Worm (Caenorhabditis elegans): ENCODE measurements around the gene Y39B6A.1.

DNA sequence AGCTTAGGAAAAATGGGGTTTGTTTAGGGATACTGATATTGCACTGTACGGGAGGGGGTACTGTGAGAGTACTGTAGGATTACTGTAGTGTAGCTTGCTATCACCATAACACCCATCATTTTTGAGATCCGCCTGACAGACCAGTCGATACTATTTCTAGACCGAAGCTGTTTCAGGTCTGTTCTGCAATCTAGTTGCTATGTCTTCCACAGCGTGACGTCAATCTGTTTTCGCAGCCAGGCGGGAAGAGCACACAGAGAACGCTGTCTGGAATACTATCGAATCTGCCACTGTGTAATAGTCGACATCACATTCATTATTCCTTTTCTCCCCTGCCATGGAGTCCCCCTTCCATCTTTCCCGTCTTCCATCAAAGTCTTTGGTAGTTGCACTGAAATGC is 48.4 kb upstream of the Y39B6A.1 start, which contains the start of gene F21D9.11:
- TF ChIP-seq cog-1 (tag; optimal IDR thresholded peaks at IDR 0.05) (no peak), T22C8.4 (GFP tag; IDR thresholded peaks at IDR 0.05) (no peak), ref-1 (GFP tag; conservative IDR thresholded peaks at IDR 0.05) (no peak), med-1 (GFP tag; optimal IDR thresholded peaks at IDR 0.05; ENCODE audit: insufficient read depth) (no peak), ztf-29 (GFP tag; IDR thresholded peaks at IDR 0.05) (no peak), tab-1 (GFP tag; IDR thresholded peaks at IDR 0.05) (no peak), flt-1 (GFP tag; IDR thresholded peaks at IDR 0.05) (no peak), ztf-23 (GFP tag; IDR thresholded peaks at IDR 0.05) (no peak), klf-2 (GFP tag; conservative IDR thresholded peaks at IDR 0.05) (no peak)
